Worm (Caenorhabditis elegans) whole organism, L4/young adult: ENCODE results near the gene C38D4.7.
"Not testable (repeated sequence)": the region's sequence is repeated elsewhere in the genome, so short reads cannot be mapped to it uniquely, and the experiment has no call there.

Source experiments
- W03F9.2 ChIP-seq: fragments of 150-350 bp; optimal IDR thresholded peaks from 2 replicates; lab custom pipeline; 2014; ENCODE audit warnings: missing biosample characterization, missing genetic modification characterization
- dao-5 ChIP-seq: sonication (generic microtip); optimal IDR thresholded peaks from 2 replicates; lab custom pipeline; 2016; ENCODE audit warnings: missing genotype, missing genetic modification characterization, moderate library complexity, missing compliant biosample characterization
- him-1 ChIP-seq: sonication (generic microtip); optimal IDR thresholded peaks from 2 replicates; lab custom pipeline; 2016; ENCODE audit warnings: missing genotype, missing genetic modification reagents, missing genetic modification characterization, missing compliant biosample characterization

C38D4.7 gene

DNA sequence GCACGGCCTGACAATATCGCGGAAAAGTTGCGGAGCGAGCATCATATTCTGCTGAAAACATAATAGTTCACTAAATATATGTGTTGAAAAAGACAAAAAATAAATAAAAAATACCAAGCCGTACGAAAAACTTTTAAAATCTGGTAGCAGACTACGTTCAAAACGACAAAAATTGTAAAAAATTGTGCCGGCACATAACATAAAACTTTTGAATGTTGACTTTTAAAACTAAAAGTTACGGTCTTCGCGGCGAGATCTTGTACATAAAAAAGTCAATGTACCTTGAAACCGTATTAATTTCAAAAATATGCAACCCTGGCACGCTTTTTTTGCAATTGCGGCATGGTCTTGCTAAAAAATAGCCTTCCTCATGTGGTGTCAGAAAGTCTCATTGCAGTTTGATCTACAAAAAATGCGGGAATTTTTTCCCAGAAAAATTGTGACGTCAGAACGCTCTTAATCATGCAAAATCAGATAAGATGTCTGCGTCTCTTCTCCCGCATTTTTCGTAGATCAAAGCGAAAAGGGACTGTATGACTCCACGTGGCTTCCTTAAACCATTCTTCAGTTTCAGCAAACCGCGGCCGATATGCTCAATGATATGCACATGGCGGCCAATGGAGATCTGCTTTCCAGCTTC, 29.0 kb downstream of the C38D4.7 start, which contains the start of the genes gex-5 and C38D4.10:
Gene gex-5, minus strand, starts transcription at position 51 of the 640 bp plus-strand sequence.
Gene C38D4.10, plus strand, starts transcription at position 590 of the 640 bp plus-strand sequence.
- TF ChIP-seq W03F9.2, dao-5, him-1 (tag; lab: Kevin White, UChicago): not testable (repeated sequence)

DNA sequence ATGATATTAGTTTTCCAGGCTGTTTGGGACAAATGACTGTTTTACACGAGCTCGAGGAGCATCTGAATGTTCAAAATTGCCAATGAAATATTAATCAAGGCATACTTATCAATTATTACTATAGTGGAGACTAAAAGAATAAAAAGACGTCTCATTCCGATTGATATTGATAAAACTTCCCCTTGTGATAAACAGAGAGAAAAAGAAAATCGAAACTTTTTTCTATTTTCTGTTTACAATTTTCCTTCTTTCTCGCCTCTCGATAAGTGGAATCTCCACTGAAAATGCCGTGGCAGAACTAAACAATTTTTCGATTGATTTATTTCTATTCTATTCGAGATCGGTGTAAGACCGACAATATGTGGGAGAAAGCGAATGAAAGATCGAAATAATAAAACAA, 31.2 kb downstream of the C38D4.7 start, which contains the start of gene B0393.9:
Gene B0393.9, minus strand, starts transcription at position 303 of the 400 bp plus-strand sequence.
- TF ChIP-seq W03F9.2 (tag; lab: Kevin White, UChicago) (no peak), him-1 (tag; lab: Kevin White, UChicago) (no peak), dao-5 (tag; lab: Kevin White, UChicago) (no peak)

DNA sequence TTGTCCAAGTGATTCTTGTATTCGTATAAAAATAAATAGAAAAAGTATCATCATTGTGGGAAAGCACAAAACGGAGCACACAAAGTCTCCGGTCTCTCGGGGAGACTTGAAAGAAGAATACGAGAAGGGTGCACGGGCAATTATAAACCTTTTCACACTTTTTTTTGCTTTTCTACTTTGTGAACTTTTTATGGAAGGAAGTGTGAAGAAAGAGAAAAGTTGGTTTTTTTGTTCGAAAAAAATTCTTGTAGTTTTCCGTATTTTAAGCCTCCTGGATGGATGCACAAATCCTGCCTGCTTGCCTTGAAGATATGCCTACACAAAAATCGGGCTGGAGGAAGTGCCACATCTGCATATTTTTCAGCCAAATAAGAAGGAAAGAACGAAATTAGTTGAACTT, 33.1 kb downstream of the C38D4.7 start, which contains the start of gene B0393.7:
Gene B0393.7, minus strand, starts transcription at position 101 of the 400 bp plus-strand sequence.
- TF ChIP-seq dao-5 (tag; lab: Kevin White, UChicago) (no peak), W03F9.2 (tag; lab: Kevin White, UChicago) (no peak), him-1 (tag; lab: Kevin White, UChicago) (no peak)

DNA sequence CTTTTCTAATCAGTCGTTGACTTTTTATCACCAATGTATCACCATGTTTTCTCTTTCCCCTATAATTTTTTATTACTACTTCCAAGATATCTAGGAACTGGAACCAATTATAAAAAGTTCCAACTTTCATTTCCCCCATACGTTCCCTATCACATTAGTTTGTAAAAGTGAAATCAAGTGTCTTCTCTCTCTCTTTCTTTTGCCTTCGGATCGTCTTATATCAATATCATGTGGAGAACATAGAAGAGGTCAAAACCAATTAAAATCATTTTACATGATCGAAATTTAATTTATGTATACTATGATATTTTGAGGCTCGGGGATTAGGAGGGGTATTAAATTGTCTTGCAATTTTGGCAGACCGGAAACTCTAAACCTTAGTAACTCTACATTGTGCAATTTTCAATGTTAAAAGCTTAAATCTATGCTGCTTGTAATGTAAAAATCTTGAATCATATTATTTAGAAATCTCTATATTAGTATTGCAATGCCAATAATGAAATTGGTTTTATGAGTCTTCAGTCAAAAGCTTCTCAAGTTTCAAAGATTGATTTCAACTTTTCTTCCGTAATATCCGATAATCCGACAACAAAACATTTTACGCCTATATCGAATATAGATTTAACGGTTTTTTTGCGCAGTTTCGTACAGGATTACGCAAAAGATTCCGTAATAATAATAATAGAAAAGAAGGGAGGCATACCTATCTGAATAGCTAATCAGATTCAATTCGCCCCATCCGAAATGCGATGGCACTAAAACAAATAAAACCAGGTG, 43.0 kb downstream of the C38D4.7 start:
- TF ChIP-seq dao-5 (tag; lab: Kevin White, UChicago) (no peak), him-1 (tag; lab: Kevin White, UChicago) (no peak), W03F9.2 (tag; lab: Kevin White, UChicago) (no peak)

DNA sequence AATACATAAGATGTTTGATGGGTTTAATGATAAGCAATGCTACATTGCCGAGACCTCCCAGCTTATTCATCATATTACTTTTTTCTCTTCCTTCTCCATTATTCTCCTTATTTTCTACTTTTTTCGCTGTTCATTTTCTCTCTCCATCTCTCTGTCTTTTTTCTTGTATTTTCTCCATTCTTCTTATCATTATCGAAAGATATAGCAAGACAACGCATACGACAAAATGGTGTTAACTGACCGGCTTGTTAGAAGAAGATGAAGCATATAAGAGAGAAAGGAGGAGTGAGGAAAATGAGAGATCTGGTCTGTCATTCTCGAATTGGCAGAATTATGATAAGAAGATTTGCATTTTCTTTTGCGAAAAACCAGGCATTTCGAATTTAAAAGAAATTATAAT, 44.3 kb downstream of the C38D4.7 start:
- TF ChIP-seq dao-5 (tag; lab: Kevin White, UChicago) (no peak), him-1 (tag; lab: Kevin White, UChicago) (no peak), W03F9.2 (tag; lab: Kevin White, UChicago) (no peak)

DNA sequence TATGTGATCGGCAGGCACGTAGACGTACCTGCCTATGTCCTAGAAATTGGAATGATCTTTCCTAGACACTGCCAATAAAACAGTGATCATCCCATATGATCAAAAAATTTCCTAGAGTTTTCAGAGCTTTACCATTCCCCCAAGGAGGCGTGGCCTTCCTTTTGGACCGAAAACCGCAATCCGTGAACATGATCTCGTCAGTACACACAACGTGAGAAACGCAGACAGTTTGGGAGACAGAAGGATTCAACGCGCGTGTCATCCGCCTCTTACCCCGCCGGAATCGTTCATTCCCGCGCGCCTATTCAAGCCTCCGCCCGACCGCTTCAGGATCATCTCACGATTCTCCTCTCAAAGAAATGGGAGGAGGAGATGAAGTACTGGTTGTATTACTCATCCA, 45.6 kb downstream of the C38D4.7 start, which contains the start of gene B0393.5:
Gene B0393.5, plus strand, starts transcription at position 301 of the 400 bp plus-strand sequence.
- TF ChIP-seq him-1 (tag; lab: Kevin White, UChicago) (no peak), dao-5 (tag; lab: Kevin White, UChicago) (no peak), W03F9.2 (tag; lab: Kevin White, UChicago) (no peak)

DNA sequence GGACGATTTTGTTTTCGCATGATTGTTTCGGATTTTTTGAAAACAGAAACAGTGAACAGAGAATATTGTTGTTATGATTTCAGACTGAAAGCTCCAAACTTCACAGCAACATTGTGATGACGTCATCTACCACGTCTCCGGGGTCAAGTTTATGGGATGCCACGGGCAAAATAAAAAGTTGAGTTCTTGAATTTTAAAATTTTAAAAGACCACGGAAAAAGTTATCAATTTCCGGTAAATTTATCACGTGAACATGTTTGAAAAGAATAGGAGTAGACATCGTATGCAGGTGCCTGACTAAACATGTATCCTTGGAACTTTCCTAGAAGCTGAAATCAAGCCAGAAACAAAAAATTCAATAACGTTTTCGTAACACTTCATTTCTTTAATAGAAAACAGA, 47.6 kb downstream of the C38D4.7 start, which contains the start of gene B0393.4:
Gene B0393.4, minus strand, starts transcription at position 101 of the 400 bp plus-strand sequence.
- TF ChIP-seq dao-5 (tag; lab: Kevin White, UChicago) (no peak), W03F9.2 (tag; lab: Kevin White, UChicago) (no peak), him-1 (tag; lab: Kevin White, UChicago) (no peak)

DNA sequence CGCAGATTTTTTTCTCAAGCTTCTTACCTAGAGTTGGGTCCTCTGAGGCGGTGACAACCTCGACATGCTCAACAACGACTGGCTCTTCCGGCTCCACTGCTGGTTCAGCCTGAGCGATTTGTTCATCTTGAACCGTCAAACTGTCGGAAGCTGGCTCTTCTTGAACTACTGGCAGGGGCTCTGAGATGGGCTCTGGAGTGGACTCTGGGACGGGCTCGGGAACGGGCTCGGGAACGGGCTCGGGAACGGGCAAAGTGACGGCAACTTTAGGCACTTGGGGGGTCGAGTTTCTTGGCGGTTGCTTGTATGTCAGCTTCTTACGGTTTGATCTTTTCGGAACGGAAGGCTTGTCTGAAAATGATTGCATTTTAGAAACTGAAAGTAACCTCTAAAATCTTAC, 48.2 kb downstream of the C38D4.7 start:
- TF ChIP-seq W03F9.2 (tag; lab: Kevin White, UChicago): no peak
- no peak for TF ChIP-seq dao-5 (tag; lab: Kevin White, UChicago)
- TF ChIP-seq him-1 (tag; lab: Kevin White, UChicago): no peak
